Worm (Caenorhabditis elegans): ENCODE data around the gene mrps-2.

The mrps-2 gene

DNA sequence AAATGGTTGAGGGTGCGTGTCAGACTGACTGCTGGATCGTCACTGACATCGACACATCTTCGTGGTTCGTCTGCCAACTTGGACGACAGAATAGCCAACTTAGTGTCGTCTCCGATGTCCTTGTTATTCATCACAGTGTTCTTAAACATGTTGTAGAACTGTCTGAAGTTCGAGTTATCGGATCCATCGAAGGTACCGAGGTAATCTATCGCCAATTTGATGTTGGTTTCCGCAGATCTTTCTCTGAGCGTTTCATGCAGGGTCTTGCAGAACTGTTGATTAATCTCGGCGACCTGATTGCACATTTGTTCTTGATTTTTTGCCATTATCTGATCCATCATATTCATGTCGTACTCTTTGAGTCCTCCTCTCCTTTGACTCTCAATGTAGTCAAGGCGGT, 15.8 kb downstream of the mrps-2 start:
- TF ChIP-seq hmg-4 (GFP tag; optimal IDR thresholded peaks at IDR 0.05) (no peak), flt-1 (GFP tag; IDR thresholded peaks at IDR 0.05) (no peak), ceh-13 (GFP tag; optimal IDR thresholded peaks at IDR 0.05) (no peak), tbx-11 (GFP tag; IDR thresholded peaks at IDR 0.05) (no peak), sea-1 (GFP tag; conservative IDR thresholded peaks at IDR 0.05) (no peak), tra-4 (tag; optimal IDR thresholded peaks at IDR 0.05) (no peak), ets-7 (tag; optimal IDR thresholded peaks at IDR 0.05) (no peak), B0310.2 (tag; optimal IDR thresholded peaks at IDR 0.05) (no peak), ceh-36 (tag; optimal IDR thresholded peaks at IDR 0.05) (no peak), aly-1 (tag; optimal IDR thresholded peaks at IDR 0.05) (no peak), scrt-1 (GFP tag; IDR thresholded peaks at IDR 0.05) (no peak), F13C5.2 (tag; optimal IDR thresholded peaks at IDR 0.05) (no peak), ama-1 (optimal IDR thresholded peaks at IDR 0.05) (no peak), hmbx-1 (tag; optimal IDR thresholded peaks at IDR 0.05) (no peak), tbx-37 (GFP tag; conservative IDR thresholded peaks at IDR 0.05) (no peak), pes-1 (GFP tag; IDR thresholded peaks at IDR 0.05) (no peak), hnd-1 (tag; optimal IDR thresholded peaks at IDR 0.05) (no peak)

DNA sequence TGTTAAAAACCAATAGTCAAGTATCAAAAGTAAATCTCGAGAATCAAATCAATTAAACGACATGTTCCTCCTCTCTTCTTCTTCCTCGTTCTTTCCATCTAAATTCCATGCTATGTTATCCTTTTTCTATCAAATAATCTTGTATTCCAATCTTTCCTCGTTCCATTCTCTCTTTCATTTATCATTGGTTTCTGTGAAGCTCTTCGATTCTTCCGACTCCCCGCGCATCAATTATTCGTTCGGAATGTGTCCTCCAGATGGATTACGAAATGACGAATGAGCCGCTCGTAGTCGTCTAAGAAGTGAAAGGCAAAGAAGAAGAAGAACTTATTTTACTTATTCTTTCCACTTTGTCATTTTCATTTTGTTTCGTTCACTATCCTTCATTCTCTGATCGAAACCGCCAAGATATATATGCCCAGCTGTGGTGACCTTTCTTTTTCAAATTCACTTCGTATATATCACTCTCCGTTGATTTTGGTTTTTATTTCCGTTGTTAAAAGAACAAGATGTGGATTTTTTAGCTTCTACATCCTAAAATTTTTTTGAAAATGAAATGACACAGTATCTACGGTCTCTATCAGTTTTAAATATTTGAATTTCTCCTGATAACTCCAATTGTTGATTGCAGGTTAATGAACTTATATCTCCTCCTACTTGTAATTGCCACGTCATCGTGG, 28.9 kb downstream of the mrps-2 start, which contains the start of gene pxn-1:
TSS of gene pxn-1 (plus strand) at position 630 of the 680 bp plus-strand sequence.
- TF ChIP-seq ets-7 (tag; optimal IDR thresholded peaks at IDR 0.05) (no peak), hmg-4 (GFP tag; optimal IDR thresholded peaks at IDR 0.05) (no peak), sea-1 (GFP tag; conservative IDR thresholded peaks at IDR 0.05) (no peak), ceh-13 (GFP tag; optimal IDR thresholded peaks at IDR 0.05) (no peak), tbx-11 (GFP tag; IDR thresholded peaks at IDR 0.05) (no peak), tra-4 (tag; optimal IDR thresholded peaks at IDR 0.05) (no peak), scrt-1 (GFP tag; IDR thresholded peaks at IDR 0.05) (no peak), F13C5.2 (tag; optimal IDR thresholded peaks at IDR 0.05) (no peak), hnd-1 (tag; optimal IDR thresholded peaks at IDR 0.05) (no peak), hmbx-1 (tag; optimal IDR thresholded peaks at IDR 0.05) (no peak), aly-1 (tag; optimal IDR thresholded peaks at IDR 0.05) (no peak)

DNA sequence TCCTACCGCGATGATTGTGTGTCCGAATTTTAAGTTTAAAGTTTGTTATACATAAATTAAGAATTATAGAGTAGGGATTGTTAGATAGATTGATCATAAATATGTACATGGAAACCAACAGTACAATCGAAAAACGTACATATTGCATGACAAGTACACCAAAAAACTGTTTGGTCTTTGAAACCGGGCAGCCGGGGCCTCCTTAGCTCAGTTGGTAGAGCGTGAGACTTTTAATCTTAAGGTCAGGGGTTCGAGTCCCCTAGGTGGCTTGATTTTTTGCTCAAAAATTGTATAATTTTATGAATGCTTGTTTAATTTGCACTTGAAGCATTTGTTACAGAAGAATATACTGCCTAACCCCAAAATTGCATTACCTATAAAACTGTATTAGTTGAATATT, 29.6 kb downstream of the mrps-2 start:
- no peak for TF ChIP-seq ets-7 (tag; optimal IDR thresholded peaks at IDR 0.05)
- TF ChIP-seq aly-1 (tag; optimal IDR thresholded peaks at IDR 0.05): no peak
- no peak for TF ChIP-seq hnd-1 (tag; optimal IDR thresholded peaks at IDR 0.05)
- no peak for TF ChIP-seq tra-4 (tag; optimal IDR thresholded peaks at IDR 0.05)
- no peak for TF ChIP-seq flt-1 (GFP tag; IDR thresholded peaks at IDR 0.05)
- TF ChIP-seq pes-1 (GFP tag; IDR thresholded peaks at IDR 0.05): no peak
- TF ChIP-seq sea-1 (GFP tag; conservative IDR thresholded peaks at IDR 0.05): no peak
- no peak for TF ChIP-seq ama-1 (optimal IDR thresholded peaks at IDR 0.05)
- TF ChIP-seq ceh-13 (GFP tag; optimal IDR thresholded peaks at IDR 0.05): no peak
- no peak for TF ChIP-seq F13C5.2 (tag; optimal IDR thresholded peaks at IDR 0.05)
- TF ChIP-seq hmg-4 (GFP tag; optimal IDR thresholded peaks at IDR 0.05): no peak
- TF ChIP-seq B0310.2 (tag; optimal IDR thresholded peaks at IDR 0.05): no peak
- TF ChIP-seq tbx-37 (GFP tag; conservative IDR thresholded peaks at IDR 0.05): no peak
- no peak for TF ChIP-seq scrt-1 (GFP tag; IDR thresholded peaks at IDR 0.05)
- no peak for TF ChIP-seq tbx-11 (GFP tag; IDR thresholded peaks at IDR 0.05)
- TF ChIP-seq hmbx-1 (tag; optimal IDR thresholded peaks at IDR 0.05): no peak
- TF ChIP-seq ceh-36 (tag; optimal IDR thresholded peaks at IDR 0.05): no peak

DNA sequence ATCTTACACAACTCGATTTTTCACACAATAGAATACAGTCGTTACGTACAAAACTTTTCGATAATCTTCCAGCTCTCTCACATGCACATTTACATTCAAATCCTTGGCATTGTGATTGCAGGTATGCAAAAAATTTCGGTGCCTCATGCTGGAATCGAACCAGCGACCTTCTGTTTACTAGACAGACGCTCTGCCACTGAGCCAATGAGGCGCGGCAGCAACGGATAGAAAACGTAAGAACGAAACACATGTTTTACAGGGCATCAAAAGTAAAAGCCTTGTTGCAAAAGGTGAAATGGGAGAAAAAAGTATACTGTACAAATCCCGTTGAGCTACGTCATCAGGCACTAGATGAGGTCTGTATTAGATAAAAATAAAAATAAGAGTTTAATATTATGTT, 30.5 kb downstream of the mrps-2 start:
- TF ChIP-seq pes-1 (GFP tag; IDR thresholded peaks at IDR 0.05): peak; percentile 57; the same call in 1 of the 2 replicates
- no peak for TF ChIP-seq flt-1 (GFP tag; IDR thresholded peaks at IDR 0.05)

DNA sequence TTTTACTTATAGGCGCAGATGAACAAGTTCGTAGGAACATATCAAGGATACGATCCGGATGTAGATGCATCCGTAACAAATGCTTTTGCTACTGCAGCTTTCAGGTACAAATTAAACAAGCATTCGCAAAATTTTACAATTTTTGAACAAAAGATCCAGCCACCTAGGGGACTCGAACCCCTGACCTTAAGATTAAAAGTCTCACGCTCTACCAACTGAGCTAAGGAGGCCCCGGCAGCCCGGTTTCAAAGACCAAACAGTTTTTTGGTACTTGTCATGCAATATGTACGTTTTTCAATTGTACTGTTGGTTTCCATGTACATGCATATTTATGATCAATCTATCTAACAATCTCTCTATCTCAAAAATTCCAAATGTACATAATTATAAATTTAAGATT, 33.9 kb downstream of the mrps-2 start:
- TF ChIP-seq hmg-4 (GFP tag; optimal IDR thresholded peaks at IDR 0.05): no peak
- TF ChIP-seq B0310.2 (tag; optimal IDR thresholded peaks at IDR 0.05): no peak
- TF ChIP-seq pes-1 (GFP tag; IDR thresholded peaks at IDR 0.05): no peak
- TF ChIP-seq tra-4 (tag; optimal IDR thresholded peaks at IDR 0.05): no peak

DNA sequence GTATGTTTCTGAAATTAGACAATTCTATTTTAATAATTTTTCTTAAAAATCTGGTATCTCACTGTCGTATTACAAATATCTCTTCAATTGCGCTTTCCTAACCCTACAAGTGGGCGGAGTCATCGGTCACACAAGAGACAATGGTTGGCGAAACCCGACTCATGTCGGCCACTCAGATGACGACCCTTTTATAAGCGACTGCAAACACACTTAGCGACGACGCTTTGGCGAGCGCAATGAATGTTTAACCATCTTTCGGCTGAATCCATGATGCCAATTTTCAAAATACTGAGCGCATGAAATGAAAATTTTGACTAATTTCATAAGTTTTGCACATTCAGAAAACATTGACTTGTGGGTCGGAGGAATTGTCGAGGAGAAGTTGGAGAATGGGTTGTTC, 34.9 kb downstream of the mrps-2 start:
- TF ChIP-seq pes-1 (GFP tag; IDR thresholded peaks at IDR 0.05): peak; percentile 99
- TF ChIP-seq scrt-1 (GFP tag; IDR thresholded peaks at IDR 0.05): peak; percentile 99
- peak; percentile 98 for TF ChIP-seq ceh-13 (GFP tag; optimal IDR thresholded peaks at IDR 0.05)
- TF ChIP-seq B0310.2 (tag; optimal IDR thresholded peaks at IDR 0.05): peak; percentile 98
- TF ChIP-seq ama-1 (optimal IDR thresholded peaks at IDR 0.05): no peak
- peak; percentile 100 for TF ChIP-seq sea-1 (GFP tag; conservative IDR thresholded peaks at IDR 0.05)
- TF ChIP-seq ceh-36 (tag; optimal IDR thresholded peaks at IDR 0.05): peak; percentile 98
- peak; percentile 99 for TF ChIP-seq F13C5.2 (tag; optimal IDR thresholded peaks at IDR 0.05)
- peak; percentile 93 for TF ChIP-seq hmbx-1 (tag; optimal IDR thresholded peaks at IDR 0.05)
- TF ChIP-seq tbx-11 (GFP tag; IDR thresholded peaks at IDR 0.05): peak; percentile 99
- peak; percentile 96 for TF ChIP-seq tra-4 (tag; optimal IDR thresholded peaks at IDR 0.05)
- peak; percentile 99 for TF ChIP-seq tbx-37 (GFP tag; conservative IDR thresholded peaks at IDR 0.05)
- TF ChIP-seq hmg-4 (GFP tag; optimal IDR thresholded peaks at IDR 0.05): peak; percentile 100
- TF ChIP-seq aly-1 (tag; optimal IDR thresholded peaks at IDR 0.05): peak; percentile 98
- peak; percentile 96 for TF ChIP-seq ets-7 (tag; optimal IDR thresholded peaks at IDR 0.05)
- peak; percentile 99 for TF ChIP-seq flt-1 (GFP tag; IDR thresholded peaks at IDR 0.05)
- peak; percentile 97 for TF ChIP-seq hnd-1 (tag; optimal IDR thresholded peaks at IDR 0.05)

DNA sequence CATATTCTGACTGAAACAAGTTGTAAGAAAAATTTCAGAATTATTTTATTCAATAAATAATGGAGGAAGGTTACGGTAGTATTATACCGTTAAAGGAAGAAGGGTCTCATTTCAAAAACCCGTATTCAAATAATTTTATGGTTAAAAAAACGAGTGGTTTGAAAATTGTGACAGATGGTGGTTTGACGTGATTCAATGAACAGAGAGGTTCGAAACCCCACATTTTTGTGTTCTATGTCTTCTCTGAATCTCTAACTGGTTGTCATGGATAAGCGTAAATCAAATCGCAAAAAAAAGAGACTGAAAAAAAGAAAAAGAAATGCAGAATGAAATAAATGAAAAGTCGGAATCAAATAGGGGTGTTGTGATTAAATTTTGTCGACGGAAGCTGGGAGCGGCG, 41.8 kb downstream of the mrps-2 start, which contains the start of gene ZK994.6:
TSS of gene ZK994.6 (minus strand) at position 101 of the 400 bp plus-strand sequence.
- TF ChIP-seq F13C5.2 (tag; optimal IDR thresholded peaks at IDR 0.05) (no peak), aly-1 (tag; optimal IDR thresholded peaks at IDR 0.05) (no peak), sea-1 (GFP tag; conservative IDR thresholded peaks at IDR 0.05) (no peak), B0310.2 (tag; optimal IDR thresholded peaks at IDR 0.05) (no peak), tbx-37 (GFP tag; conservative IDR thresholded peaks at IDR 0.05) (no peak), tra-4 (tag; optimal IDR thresholded peaks at IDR 0.05) (no peak), scrt-1 (GFP tag; IDR thresholded peaks at IDR 0.05) (no peak), tbx-11 (GFP tag; IDR thresholded peaks at IDR 0.05) (no peak)
